Worm (Caenorhabditis elegans): Measurements from ENCODE around the gene F02A9.7.

- TF ChIP-seq pha-4 (tag; optimal IDR thresholded peaks at IDR 0.05) (no peak), ceh-9 (tag; optimal IDR thresholded peaks at IDR 0.05) (no peak), nhr-11 (tag; optimal IDR thresholded peaks at IDR 0.05) (no peak), unc-42 (tag; optimal IDR thresholded peaks at IDR 0.05) (no peak), elt-2 (tag; optimal IDR thresholded peaks at IDR 0.05) (no peak), lin-11 (tag; optimal IDR thresholded peaks at IDR 0.05) (peak; percentile 36), dve-1 (tag; optimal IDR thresholded peaks at IDR 0.05) (peak; percentile 19)
Measured at ce11 chrIII:9104060-9104459, 28.6 kb upstream of the F02A9.7 start.

Measured in whole organism, late embryonic.